Worm (Caenorhabditis elegans) whole organism, midembryonic: ENCODE results near the gene igeg-1.

Experiments
- T22C8.4 ChIP-seq: fragments of 200-800 bp; sonication (Bioruptor generic); IDR thresholded peaks from 2 replicates; pipeline ENCODE4 v1.3.6; 2022; ENCODE audit warnings: missing genetic modification characterization, missing compliant biosample characterization
- cog-1 ChIP-seq: sonication (generic microtip); optimal IDR thresholded peaks from 2 replicates; lab custom pipeline; 2016; ENCODE audit warnings: missing genetic modification characterization, missing compliant biosample characterization
- flt-1 ChIP-seq: fragments of 200-800 bp; sonication (Bioruptor generic); IDR thresholded peaks from 2 replicates; pipeline ENCODE4 v1.3.6; 2022; ENCODE audit warnings: missing genetic modification characterization, missing compliant biosample characterization
- klf-2 ChIP-seq: fragments of 200-800 bp; sonication (Bioruptor generic); conservative IDR thresholded peaks from 2 replicates; pipeline ENCODE4 v1.3.6; 2022; ENCODE audit warnings: missing genetic modification reagents, missing genetic modification characterization, missing compliant biosample characterization
- med-1 ChIP-seq: sonication (generic microtip); optimal IDR thresholded peaks from 2 replicates; lab custom pipeline; 2017; ENCODE audit warnings: missing genetic modification characterization, mild to moderate bottlenecking, missing compliant biosample characterization, antibody characterized with exemption, missing genetic modification reagents; ENCODE audit not compliant: insufficient read depth
- ref-1 ChIP-seq: fragments of 200-800 bp; sonication (Bioruptor generic); conservative IDR thresholded peaks from 2 replicates; pipeline ENCODE4 v1.3.6; 2022; ENCODE audit warnings: missing genetic modification reagents, missing genetic modification characterization, missing compliant biosample characterization
- tab-1 ChIP-seq: fragments of 200-800 bp; sonication (Bioruptor generic); IDR thresholded peaks from 2 replicates; pipeline ENCODE4 v1.3.6; 2022; ENCODE audit warnings: missing genetic modification characterization, missing compliant biosample characterization
- ztf-23 ChIP-seq: fragments of 200-800 bp; sonication (Bioruptor generic); IDR thresholded peaks from 2 replicates; pipeline ENCODE4 v1.3.6; 2022; ENCODE audit warnings: missing genetic modification reagents, missing genetic modification characterization, missing compliant biosample characterization
- ztf-29 ChIP-seq: fragments of 200-800 bp; sonication (Bioruptor generic); IDR thresholded peaks from 2 replicates; pipeline ENCODE4 v1.3.6; 2022; ENCODE audit warnings: missing genetic modification reagents, missing genetic modification characterization, missing compliant biosample characterization

Gene igeg-1

DNA sequence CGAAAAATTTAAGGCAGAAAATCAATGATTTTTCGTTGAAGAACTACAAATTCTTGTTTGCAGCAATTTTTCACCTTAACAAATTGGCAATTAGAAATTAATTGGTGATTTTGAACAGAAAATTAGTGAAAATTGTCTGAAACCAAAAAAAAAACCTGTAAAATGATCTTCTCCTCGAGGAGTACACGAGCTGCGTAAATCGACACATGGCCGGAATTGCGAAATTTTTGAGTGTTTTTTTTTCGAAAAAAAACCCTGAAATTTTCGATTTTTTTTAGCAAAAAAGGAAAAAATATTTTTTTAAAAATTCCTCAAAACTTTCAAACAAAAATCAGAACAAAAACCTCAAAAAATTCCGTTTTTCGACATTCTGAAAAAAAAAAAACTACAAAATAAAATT is 10.9 kb upstream of the igeg-1 start:
- no peak for TF ChIP-seq ztf-23 (GFP tag; lab: Robert Waterston, UW)
- TF ChIP-seq tab-1 = no peak
- TF ChIP-seq med-1 (GFP tag; lab: Kevin White, UChicago) = no peak
- TF ChIP-seq T22C8.4 = no peak
- no peak for TF ChIP-seq cog-1 (tag; lab: Kevin White, UChicago)
- no peak for TF ChIP-seq ztf-29 (GFP tag; lab: Robert Waterston, UW)
- no peak for TF ChIP-seq ref-1
- no peak for TF ChIP-seq flt-1
- TF ChIP-seq klf-2 (GFP tag; lab: Robert Waterston, UW) = no peak

DNA sequence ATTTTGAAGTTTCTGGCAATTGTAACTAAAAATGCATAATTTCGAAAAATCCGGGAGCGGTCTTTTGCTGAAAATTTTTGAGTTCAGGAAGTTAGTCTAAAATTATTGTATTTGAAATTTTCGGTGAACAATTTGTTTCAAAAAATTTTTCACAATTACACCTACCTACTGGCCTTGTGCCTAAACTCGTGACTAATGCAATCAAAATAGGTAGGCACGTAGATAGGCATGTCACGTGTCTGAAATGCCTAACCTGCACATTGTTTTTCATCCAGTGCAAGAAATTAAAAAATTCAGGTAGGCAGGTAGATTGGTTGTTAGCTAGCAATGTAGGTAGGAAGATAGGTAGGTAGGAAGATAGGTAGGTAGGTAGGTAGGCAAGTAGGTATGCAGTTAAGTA is 5.3 kb upstream of the igeg-1 start:
- TF ChIP-seq med-1 (GFP tag; lab: Kevin White, UChicago) = no peak
- TF ChIP-seq cog-1 (tag; lab: Kevin White, UChicago) = no peak
- no peak for TF ChIP-seq klf-2 (GFP tag; lab: Robert Waterston, UW)
- no peak for TF ChIP-seq ztf-23 (GFP tag; lab: Robert Waterston, UW)
- no peak for TF ChIP-seq tab-1
- TF ChIP-seq T22C8.4 = no peak
- no peak for TF ChIP-seq flt-1
- TF ChIP-seq ref-1 = no peak
- no peak for TF ChIP-seq ztf-29 (GFP tag; lab: Robert Waterston, UW)

DNA sequence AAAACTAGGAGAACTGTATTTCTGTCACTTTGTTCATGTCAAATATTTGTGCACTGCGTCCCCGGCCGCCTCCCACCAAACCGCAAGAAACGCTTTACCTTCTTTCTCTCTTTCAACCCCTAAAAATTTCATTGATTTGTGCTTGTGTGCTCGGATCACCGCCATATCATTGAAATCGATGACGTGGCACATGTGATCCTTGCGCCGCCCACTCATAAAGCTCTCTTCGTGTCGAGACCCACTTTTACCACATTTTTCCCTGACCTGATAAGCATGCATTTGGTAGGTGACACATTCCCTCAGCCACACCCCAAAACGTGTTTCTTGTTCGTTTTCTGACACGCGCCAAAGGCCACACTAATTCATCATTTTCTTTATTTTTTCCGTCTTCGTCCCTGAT is 4.7 kb upstream of the igeg-1 start:
- TF ChIP-seq ztf-29 (GFP tag; lab: Robert Waterston, UW) (no peak), tab-1 (no peak), cog-1 (tag; lab: Kevin White, UChicago) (no peak), T22C8.4 (no peak), klf-2 (GFP tag; lab: Robert Waterston, UW) (no peak), ref-1 (no peak), flt-1 (no peak), ztf-23 (GFP tag; lab: Robert Waterston, UW) (no peak), med-1 (GFP tag; lab: Kevin White, UChicago) (no peak)

DNA sequence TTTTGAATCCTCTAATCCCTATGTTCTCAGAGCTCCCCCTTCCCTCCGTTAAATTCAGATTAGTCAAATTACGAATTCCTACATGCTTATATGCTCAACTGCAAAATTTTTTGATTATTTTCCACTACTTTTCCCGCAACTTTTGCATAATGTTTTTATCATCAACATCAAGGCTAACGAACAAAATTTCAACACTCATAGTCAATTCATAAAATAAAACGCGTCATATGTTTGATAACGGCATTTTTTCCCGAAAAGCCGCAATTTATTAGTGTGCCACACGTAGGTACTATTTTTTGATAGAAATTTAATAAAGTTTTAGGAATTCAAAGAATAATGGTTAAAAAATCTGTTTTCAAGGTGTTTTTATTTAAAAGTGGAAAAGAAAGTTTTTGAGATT is 3.3 kb upstream of the igeg-1 start:
- TF ChIP-seq flt-1 (no peak), klf-2 (GFP tag; lab: Robert Waterston, UW) (no peak), cog-1 (tag; lab: Kevin White, UChicago) (no peak), ref-1 (no peak), tab-1 (no peak), T22C8.4 (no peak), ztf-29 (GFP tag; lab: Robert Waterston, UW) (no peak), med-1 (GFP tag; lab: Kevin White, UChicago) (no peak)

DNA sequence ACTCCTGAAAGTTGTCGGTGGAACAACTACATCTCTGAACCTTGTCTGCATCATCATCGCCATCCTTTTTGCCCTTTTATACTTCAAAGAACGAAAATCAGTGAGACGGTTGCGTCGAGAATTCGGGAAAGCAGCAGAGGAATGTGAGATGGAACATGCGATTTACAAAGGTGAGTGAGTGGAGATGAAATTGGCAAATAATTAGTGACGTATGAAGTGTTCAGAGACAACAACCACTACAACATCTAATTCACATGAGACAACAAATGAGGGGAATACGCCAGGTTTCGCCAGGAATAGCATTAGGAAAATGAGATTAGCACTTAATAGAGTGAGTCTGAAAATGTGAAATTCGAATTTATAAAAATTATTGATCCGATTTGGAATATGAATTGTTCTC is 2.1 kb downstream of the igeg-1 start:
- TF ChIP-seq tab-1 (no peak), ztf-23 (GFP tag; lab: Robert Waterston, UW) (no peak), klf-2 (GFP tag; lab: Robert Waterston, UW) (no peak), cog-1 (tag; lab: Kevin White, UChicago) (no peak), flt-1 (no peak), med-1 (GFP tag; lab: Kevin White, UChicago) (no peak), ztf-29 (GFP tag; lab: Robert Waterston, UW) (no peak), ref-1 (no peak), T22C8.4 (no peak)

DNA sequence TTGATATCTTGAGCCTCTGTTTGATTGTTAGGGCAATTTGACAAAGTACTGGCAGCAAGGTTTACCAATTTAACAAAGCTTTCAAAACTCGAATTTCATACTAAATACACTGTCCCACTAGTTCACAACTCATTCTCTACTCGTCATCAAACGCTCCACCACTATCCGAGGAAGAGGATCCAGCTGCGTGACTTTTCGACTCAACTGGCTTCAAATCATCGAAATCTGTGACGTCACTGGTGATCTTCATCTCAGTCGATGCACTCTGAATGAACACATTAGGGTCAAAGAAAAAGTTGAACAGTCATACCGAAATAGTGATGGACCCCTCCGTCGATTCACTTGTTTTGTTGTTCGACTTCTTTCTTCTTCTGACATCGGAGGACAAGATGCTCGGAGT is 3.4 kb downstream of the igeg-1 start:
- no peak for TF ChIP-seq ztf-23 (GFP tag; lab: Robert Waterston, UW)
- TF ChIP-seq flt-1 = no peak
- TF ChIP-seq ref-1 = no peak
- TF ChIP-seq klf-2 (GFP tag; lab: Robert Waterston, UW) = no peak
- no peak for TF ChIP-seq med-1 (GFP tag; lab: Kevin White, UChicago)
- no peak for TF ChIP-seq ztf-29 (GFP tag; lab: Robert Waterston, UW)
- no peak for TF ChIP-seq cog-1 (tag; lab: Kevin White, UChicago)
- no peak for TF ChIP-seq T22C8.4
- no peak for TF ChIP-seq tab-1

DNA sequence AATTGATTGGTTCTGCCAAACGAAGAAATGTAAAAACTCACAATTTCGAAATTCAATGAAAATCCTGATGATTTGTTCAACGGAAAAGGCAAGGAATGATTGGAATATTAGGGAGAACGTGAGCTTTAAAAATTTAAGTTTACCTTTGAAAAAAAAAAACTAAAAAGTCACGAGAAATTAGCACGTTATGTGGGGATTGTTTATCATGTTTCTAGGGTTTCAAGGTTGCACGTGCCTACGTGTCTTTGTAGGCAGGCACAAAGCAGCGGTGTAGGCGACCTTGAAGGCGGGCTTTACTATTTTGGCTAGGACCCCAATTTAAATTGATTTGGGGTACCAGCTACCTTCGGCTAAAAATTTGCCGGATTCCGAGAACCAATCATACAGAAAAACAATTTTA is 4.9 kb downstream of the igeg-1 start, which contains the start of gene F28E10.4:
F28E10.4 (minus strand) TSS at position 101 of the 400 bp plus-strand sequence.
- TF ChIP-seq cog-1 (tag; lab: Kevin White, UChicago) (no peak), tab-1 (no peak), T22C8.4 (no peak), ztf-29 (GFP tag; lab: Robert Waterston, UW) (no peak)

DNA sequence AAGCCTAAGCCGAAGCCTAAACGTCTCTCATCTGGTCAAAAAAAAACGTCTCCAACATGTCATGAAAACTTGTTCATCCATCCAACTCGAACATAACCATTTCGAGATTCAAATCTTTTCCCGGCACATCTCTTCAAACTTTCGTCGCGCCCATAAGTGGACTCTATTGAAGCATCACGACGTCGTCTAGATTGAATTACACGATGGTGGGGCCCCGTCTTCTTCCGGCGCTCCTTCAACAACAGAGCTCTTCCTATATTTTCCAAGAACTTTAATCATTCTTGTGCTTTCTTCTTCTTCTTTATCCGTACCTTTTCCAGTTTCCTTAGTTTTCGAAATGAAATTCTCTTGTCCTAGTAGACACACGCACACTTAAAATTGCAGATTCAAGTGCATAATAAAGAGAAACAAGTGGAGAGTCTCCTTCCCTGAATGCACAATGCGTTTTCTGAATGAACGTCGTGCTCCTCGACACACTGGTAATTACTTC is 6.0 kb downstream of the igeg-1 start, which contains the start of gene F28E10.1:
F28E10.1 (plus strand) TSS at position 440 of the 490 bp plus-strand sequence.
- TF ChIP-seq cog-1 (tag; lab: Kevin White, UChicago) (no peak), klf-2 (GFP tag; lab: Robert Waterston, UW) (no peak), tab-1 (no peak), med-1 (GFP tag; lab: Kevin White, UChicago) (no peak), ztf-23 (GFP tag; lab: Robert Waterston, UW) (no peak), flt-1 (no peak), ztf-29 (GFP tag; lab: Robert Waterston, UW) (no peak), T22C8.4 (no peak), ref-1 (no peak)

DNA sequence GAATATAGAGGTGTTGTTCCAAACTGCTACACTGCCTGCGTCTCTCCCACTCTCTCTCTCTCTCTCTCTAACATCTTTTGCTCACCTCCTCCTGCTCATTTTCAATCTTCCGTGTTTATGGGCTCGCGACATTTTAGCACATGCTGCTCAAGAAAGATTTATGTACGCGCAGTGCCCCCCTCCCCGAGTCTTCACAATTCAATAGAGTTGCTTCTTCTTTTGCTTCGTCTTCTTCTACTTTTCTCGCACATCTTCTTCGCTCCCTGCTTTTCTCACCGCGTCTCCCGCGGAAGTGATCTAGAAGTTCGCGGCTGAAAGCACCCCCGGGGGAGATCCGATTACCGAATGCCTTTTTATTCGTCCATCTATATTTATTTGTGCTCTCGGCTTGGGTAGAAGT is 8.2 kb downstream of the igeg-1 start:
- TF ChIP-seq ref-1 (no peak), flt-1 (no peak), cog-1 (tag; lab: Kevin White, UChicago) (no peak), ztf-29 (GFP tag; lab: Robert Waterston, UW) (no peak), med-1 (GFP tag; lab: Kevin White, UChicago) (no peak), tab-1 (no peak), klf-2 (GFP tag; lab: Robert Waterston, UW) (no peak), T22C8.4 (no peak), ztf-23 (GFP tag; lab: Robert Waterston, UW) (no peak)

DNA sequence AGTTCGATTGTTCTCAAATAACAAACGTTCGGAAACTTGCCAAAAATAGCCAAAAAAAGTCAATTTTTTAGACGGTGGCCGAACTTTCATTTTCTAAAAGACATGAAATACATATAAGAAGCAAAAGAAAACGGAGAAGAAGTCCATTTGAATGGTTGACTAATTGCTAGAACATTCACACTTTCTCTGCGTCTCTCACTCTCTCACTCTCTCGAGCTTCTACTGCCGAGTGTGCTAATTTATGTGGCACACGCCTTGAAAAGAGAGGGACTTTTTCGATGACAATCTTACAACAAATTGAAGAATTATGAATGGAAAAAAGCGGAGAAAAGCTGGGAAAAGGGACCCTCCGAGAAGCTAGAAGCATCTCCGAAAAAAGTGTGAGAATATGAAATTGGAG is 11.6 kb downstream of the igeg-1 start:
- TF ChIP-seq cog-1 (tag; lab: Kevin White, UChicago) = no peak
- no peak for TF ChIP-seq T22C8.4
- no peak for TF ChIP-seq ztf-23 (GFP tag; lab: Robert Waterston, UW)
- TF ChIP-seq med-1 (GFP tag; lab: Kevin White, UChicago) = no peak
- TF ChIP-seq ztf-29 (GFP tag; lab: Robert Waterston, UW) = no peak
- no peak for TF ChIP-seq klf-2 (GFP tag; lab: Robert Waterston, UW)
- TF ChIP-seq tab-1 = no peak
